Fruit fly (Drosophila melanogaster): Measurements from ENCODE around the gene CG5112.

The CG5112 gene

dm6 chr3R:25472635-25473552, 18.4 kb upstream of the CG5112 start, which contains the start of the genes Fur1 and Vps33B (continued):
- TF ChIP-seq jigr1 (GFP tag; IDR thresholded peaks at IDR 0.05) = peak; percentile 89
- TF ChIP-seq CG15601 (tag; optimal IDR thresholded peaks at IDR 0.05) = peak; percentile 95
- TF ChIP-seq lbe (GFP tag; optimal IDR thresholded peaks at IDR 0.05) = peak; percentile 94
- peak; percentile 93 for TF ChIP-seq CG10366 (GFP tag; IDR thresholded peaks at IDR 0.05)
- peak; percentile 98 for TF ChIP-seq Antp (GFP tag; optimal IDR thresholded peaks at IDR 0.05)
- peak; percentile 94 for TF ChIP-seq CrebB (tag; optimal IDR thresholded peaks at IDR 0.05)
- peak; percentile 90; the same call in 2 of the 3 replicates for TF ChIP-seq ken (GFP tag; IDR thresholded peaks at IDR 0.05)
- peak; percentile 83 for TF ChIP-seq CG5180 (GFP tag; optimal IDR thresholded peaks at IDR 0.05)
- TF ChIP-seq CG1603 (tag; optimal IDR thresholded peaks at IDR 0.05) = peak; percentile 95
- TF ChIP-seq HLHmδ (GFP tag; optimal IDR thresholded peaks at IDR 0.05) = peak; percentile 69
- TF ChIP-seq CG16863 (GFP tag; optimal IDR thresholded peaks at IDR 0.05) = peak; percentile 98
- peak; percentile 95 for TF ChIP-seq CG3065 (GFP tag; optimal IDR thresholded peaks at IDR 0.05)
- peak; percentile 99 for TF ChIP-seq tin (GFP tag; optimal IDR thresholded peaks at IDR 0.05)
- TF ChIP-seq CG14710 (tag; optimal IDR thresholded peaks at IDR 0.05) = peak; percentile 97
- peak; percentile 96 for TF ChIP-seq PHDP (tag; optimal IDR thresholded peaks at IDR 0.05)
- peak; percentile 96 for TF ChIP-seq slbo (GFP tag; IDR thresholded peaks at IDR 0.05)
- TF ChIP-seq prd (optimal IDR thresholded peaks at IDR 0.05) = no peak
- TF ChIP-seq prd (GFP tag; IDR thresholded peaks at IDR 0.05) = peak; percentile 97
- TF ChIP-seq CG18619 (GFP tag; optimal IDR thresholded peaks at IDR 0.05) = peak; percentile 96
- peak; percentile 94 for TF ChIP-seq wor (GFP tag; IDR thresholded peaks at IDR 0.05)
- TF ChIP-seq CG11723 (GFP tag; optimal IDR thresholded peaks at IDR 0.05) = peak; percentile 96
- TF ChIP-seq CG4328 (GFP tag; optimal IDR thresholded peaks at IDR 0.05) = peak; percentile 96
- TF ChIP-seq CG43689 (GFP tag; IDR thresholded peaks at IDR 0.05) = peak; percentile 78
- TF ChIP-seq gcm2 (GFP tag; optimal IDR thresholded peaks at IDR 0.05) = peak; percentile 98
- TF ChIP-seq croc (GFP tag; conservative IDR thresholded peaks at IDR 0.05) = peak; percentile 92
- peak; percentile 96 for TF ChIP-seq CG9817 (tag; optimal IDR thresholded peaks at IDR 0.05)
- peak; percentile 98 for TF ChIP-seq CG7556 (GFP tag; optimal IDR thresholded peaks at IDR 0.05)
- peak; percentile 75 for TF ChIP-seq pzg (GFP tag; optimal IDR thresholded peaks at IDR 0.05)
- TF ChIP-seq zfh2 (GFP tag; optimal IDR thresholded peaks at IDR 0.05) = peak; percentile 99
- peak; percentile 17; the same call in 1 of the 2 replicates for TF ChIP-seq CkIIα-i1 (GFP tag; IDR thresholded peaks at IDR 0.05)
- TF ChIP-seq vvl (GFP tag; IDR thresholded peaks at IDR 0.05) = peak; percentile 97; the same call in 1 of the 2 replicates
- peak; percentile 92 for TF ChIP-seq oc (tag; optimal IDR thresholded peaks at IDR 0.05)
- peak; percentile 97 for TF ChIP-seq kay (GFP tag; optimal IDR thresholded peaks at IDR 0.05)
- TF ChIP-seq Lim3 (GFP tag; IDR thresholded peaks at IDR 0.05) = peak; percentile 80
- TF ChIP-seq org-1 (GFP tag; optimal IDR thresholded peaks at IDR 0.05) = peak; percentile 95
- TF ChIP-seq Poxn (GFP tag; IDR thresholded peaks at IDR 0.05) = peak; percentile 84
- TF ChIP-seq CG33557 (GFP tag; optimal IDR thresholded peaks at IDR 0.05) = peak; percentile 94
- peak; percentile 95 for TF ChIP-seq CG11504 (tag; optimal IDR thresholded peaks at IDR 0.05)
- peak; percentile 98 for TF ChIP-seq bab2 (GFP tag; optimal IDR thresholded peaks at IDR 0.05)
- peak; percentile 96 for TF ChIP-seq CG15696 (tag; optimal IDR thresholded peaks at IDR 0.05)
- peak; percentile 94 for TF ChIP-seq CG9437 (GFP tag; optimal IDR thresholded peaks at IDR 0.05)
- TF ChIP-seq Gsc (GFP tag; IDR thresholded peaks at IDR 0.05) = no peak; the same call in 1 of the 2 replicates
- no peak for TF ChIP-seq CG7745 (tag; optimal IDR thresholded peaks at IDR 0.05)
- peak; percentile 95 for TF ChIP-seq cg (GFP tag; optimal IDR thresholded peaks at IDR 0.05)
- peak; percentile 90 for TF ChIP-seq CG15073 (GFP tag; optimal IDR thresholded peaks at IDR 0.05)
- TF ChIP-seq CG4730 (GFP tag; IDR thresholded peaks at IDR 0.05) = peak; percentile 92
- peak; percentile 99 for TF ChIP-seq CG17361 (GFP tag; IDR thresholded peaks at IDR 0.05)
- TF ChIP-seq CG8944 (GFP tag; optimal IDR thresholded peaks at IDR 0.05) = peak; percentile 98
- TF ChIP-seq CG7271 (tag; optimal IDR thresholded peaks at IDR 0.05) = peak; percentile 78
